Worm (Caenorhabditis elegans) whole organism, L1 larva: ENCODE results near the gene Y25C1A.14.
"Not testable (repeated sequence)": the region's sequence is repeated elsewhere in the genome, so short reads cannot be mapped to it uniquely, and the experiment has no call there.

Experiments used
- C04F5.9 ChIP-seq: sonication (generic microtip); optimal IDR thresholded peaks from 2 replicates; lab custom pipeline; 2016; ENCODE audit warnings: missing genetic modification characterization, missing compliant biosample characterization
- aha-1 ChIP-seq: fragments of 150-350 bp; optimal IDR thresholded peaks from 2 replicates; lab custom pipeline; 2014; ENCODE audit warnings: missing biosample characterization, missing genetic modification characterization
- alr-1 ChIP-seq: fragments of 200-800 bp; sonication (Bioruptor generic); optimal IDR thresholded peaks from 2 replicates; lab custom pipeline; 2018; ENCODE audit warnings: borderline replicate concordance, mild to moderate bottlenecking, missing genetic modification characterization, missing compliant biosample characterization
- ama-1 ChIP-seq: fragments of 150-350 bp; optimal IDR thresholded peaks from 2 replicates; lab custom pipeline; 2014
- ceh-63 ChIP-seq: fragments of 200-800 bp; sonication (Bioruptor generic); optimal IDR thresholded peaks from 2 replicates; lab custom pipeline; 2018; ENCODE audit warnings: mild to moderate bottlenecking, missing genetic modification characterization, missing compliant biosample characterization
- ceh-82 ChIP-seq, 3 experiments: fragments of 150-350 bp in 1 of 3; sonication (generic microtip) in 2 of 3; optimal IDR thresholded peaks; 2 replicates each; lab custom pipeline; 2014 to 2017; ENCODE audit warnings: missing biosample characterization in 3 of 3, missing genetic modification characterization in 3 of 3
- ceh-88 ChIP-seq: fragments of 200-800 bp; sonication (Bioruptor generic); IDR thresholded peaks from 2 replicates; pipeline ENCODE4 v1.3.6; 2022; ENCODE audit warnings: missing genetic modification characterization, missing compliant biosample characterization
- ces-1 ChIP-seq: fragments of 150-350 bp; optimal IDR thresholded peaks from 2 replicates; lab custom pipeline; 2014; ENCODE audit warnings: missing biosample characterization, missing genetic modification reagents, missing genetic modification characterization
- dpl-1 ChIP-seq, 3 experiments: fragments of 150-350 bp in 2 of 3; sonication (generic microtip) in 1 of 3; optimal IDR thresholded peaks; 2 replicates each; lab custom pipeline; 2014 to 2017; ENCODE audit warnings: missing biosample characterization in 3 of 3, missing genetic modification characterization in 3 of 3, missing genetic modification reagents in 3 of 3
- dsc-1 ChIP-seq: sonication (generic microtip); optimal IDR thresholded peaks from 2 replicates; lab custom pipeline; 2016; ENCODE audit warnings: mild to moderate bottlenecking, missing genetic modification characterization, missing compliant biosample characterization
- efl-1 ChIP-seq, 4 experiments: fragments of 150-350 bp; optimal IDR thresholded peaks in 3 of 4; peaks in 1 of 4; 1 replicate in 1 of 4; 2 replicates in 3 of 4; lab custom pipeline; 2014; ENCODE audit warnings: missing biosample characterization in 2 of 4, missing genetic modification characterization in 2 of 4, missing genetic modification reagents in 2 of 4
- efl-3 ChIP-seq: fragments of 200-800 bp; sonication (Bioruptor generic); optimal IDR thresholded peaks from 2 replicates; lab custom pipeline; 2018; ENCODE audit warnings: mild to moderate bottlenecking, missing genetic modification characterization, missing compliant biosample characterization
- egl-13 ChIP-seq: sonication (generic microtip); optimal IDR thresholded peaks from 2 replicates; lab custom pipeline; 2016; ENCODE audit warnings: missing genotype, missing genetic modification reagents, missing genetic modification characterization, missing compliant biosample characterization
- egl-27 ChIP-seq, 2 experiments: fragments of 150-350 bp in 1 of 2; sonication (generic microtip); optimal IDR thresholded peaks; 3 replicates each; lab custom pipeline; 2017 to 2018; ENCODE audit warnings: missing biosample characterization in 2 of 2, missing genetic modification characterization in 2 of 2, missing genetic modification reagents in 2 of 2
- elt-3 ChIP-seq, 6 experiments: fragments of 150-350 bp in 1 of 6; sonication (generic microtip); optimal IDR thresholded peaks; 2 replicates each; lab custom pipeline; 2017 to 2018; ENCODE audit warnings: missing biosample characterization in 6 of 6, missing genetic modification characterization in 6 of 6, inconsistent platforms in 1 of 6
- fkh-4 ChIP-seq: sonication (generic microtip); optimal IDR thresholded peaks from 2 replicates; lab custom pipeline; 2016; ENCODE audit warnings: missing compliant biosample characterization, missing genetic modification characterization, borderline replicate concordance
- fkh-8 ChIP-seq: sonication (generic microtip); optimal IDR thresholded peaks from 2 replicates; lab custom pipeline; 2016; ENCODE audit warnings: mild to moderate bottlenecking, missing genetic modification characterization, missing compliant biosample characterization
- fos-1 ChIP-seq: fragments of 150-350 bp; optimal IDR thresholded peaks from 2 replicates; lab custom pipeline; 2014; ENCODE audit warnings: missing biosample characterization, missing genetic modification characterization
- grh-1 ChIP-seq: fragments of 200-800 bp; sonication (Bioruptor generic); IDR thresholded peaks from 2 replicates; pipeline ENCODE4 v1.3.6; 2022; ENCODE audit warnings: missing genetic modification reagents, missing genetic modification characterization, missing compliant biosample characterization
- hlh-17 ChIP-seq: fragments of 200-800 bp; sonication (Bioruptor generic); optimal IDR thresholded peaks from 2 replicates; lab custom pipeline; 2018; ENCODE audit warnings: missing genetic modification characterization, mild to moderate bottlenecking, missing compliant biosample characterization, moderate library complexity, borderline replicate concordance
- hlh-4 ChIP-seq: sonication (generic microtip); optimal IDR thresholded peaks from 2 replicates; lab custom pipeline; 2016; ENCODE audit warnings: mild to moderate bottlenecking, missing genetic modification characterization, missing compliant biosample characterization
- hpl-2 ChIP-seq: fragments of 150-350 bp; optimal IDR thresholded peaks from 2 replicates; lab custom pipeline; 2014; ENCODE audit warnings: missing biosample characterization, missing genetic modification reagents, missing genetic modification characterization
- irx-1 ChIP-seq: sonication (generic microtip); optimal IDR thresholded peaks from 2 replicates; lab custom pipeline; 2016; ENCODE audit warnings: missing genetic modification characterization, missing compliant biosample characterization
- jun-1 ChIP-seq: fragments of 150-350 bp; optimal IDR thresholded peaks from 2 replicates; lab custom pipeline; 2014; ENCODE audit warnings: missing biosample characterization, missing genetic modification reagents, missing genetic modification characterization
- lin-14 ChIP-seq: fragments of 200-800 bp; sonication (Bioruptor generic); optimal IDR thresholded peaks from 2 replicates; lab custom pipeline; 2018; ENCODE audit warnings: mild to moderate bottlenecking, missing genetic modification characterization, moderate library complexity, missing compliant biosample characterization
- lsy-2 ChIP-seq, 2 experiments: fragments of 150-350 bp; optimal IDR thresholded peaks; 2 replicates each; lab custom pipeline; 2014; ENCODE audit warnings: missing biosample characterization in 2 of 2, missing genetic modification characterization in 2 of 2
- mab-9 ChIP-seq: fragments of 200-800 bp; sonication (Bioruptor generic); IDR thresholded peaks from 2 replicates; pipeline ENCODE4 v1.3.6; 2022; ENCODE audit warnings: missing genetic modification reagents, missing genetic modification characterization, missing compliant biosample characterization
- mep-1 ChIP-seq: fragments of 150-350 bp; optimal IDR thresholded peaks from 2 replicates; lab custom pipeline; 2014; ENCODE audit warnings: missing biosample characterization, missing genetic modification characterization
- nhr-28 ChIP-seq: fragments of 150-350 bp; optimal IDR thresholded peaks from 2 replicates; lab custom pipeline; 2014; ENCODE audit warnings: missing biosample characterization, missing genetic modification characterization
- nhr-84 ChIP-seq: sonication (generic microtip); optimal IDR thresholded peaks from 2 replicates; lab custom pipeline; 2017; ENCODE audit warnings: missing biosample characterization, missing genetic modification characterization
- pag-3 ChIP-seq: sonication (generic microtip); optimal IDR thresholded peaks from 2 replicates; lab custom pipeline; 2017; ENCODE audit warnings: missing genetic modification characterization, mild to moderate bottlenecking, missing compliant biosample characterization, antibody characterized with exemption, borderline replicate concordance; ENCODE audit not compliant: insufficient read depth
- pax-3 ChIP-seq: fragments of 200-800 bp; sonication (Bioruptor generic); optimal IDR thresholded peaks from 2 replicates; lab custom pipeline; 2018; ENCODE audit warnings: mild to moderate bottlenecking, missing genetic modification characterization, moderate library complexity, missing compliant biosample characterization
- snpc-4 ChIP-seq: fragments of 150-350 bp; optimal IDR thresholded peaks from 2 replicates; lab custom pipeline; 2014; ENCODE audit warnings: missing biosample characterization, missing genetic modification characterization
- sox-4 ChIP-seq: sonication (generic microtip); optimal IDR thresholded peaks from 2 replicates; lab custom pipeline; 2016; ENCODE audit warnings: missing genetic modification characterization, missing compliant biosample characterization
- sup-37 ChIP-seq: fragments of 200-800 bp; sonication (Bioruptor generic); optimal IDR thresholded peaks from 2 replicates; lab custom pipeline; 2018; ENCODE audit warnings: mild to moderate bottlenecking, missing genetic modification characterization, missing compliant biosample characterization
- tbx-2 ChIP-seq: sonication (generic microtip); optimal IDR thresholded peaks from 2 replicates; lab custom pipeline; 2016; ENCODE audit warnings: missing genetic modification characterization, missing compliant biosample characterization
- unc-130 ChIP-seq: fragments of 150-350 bp; optimal IDR thresholded peaks from 2 replicates; lab custom pipeline; 2017; ENCODE audit warnings: missing biosample characterization, missing genetic modification characterization, inconsistent platforms
- unc-62 ChIP-seq: fragments of 150-350 bp; optimal IDR thresholded peaks from 2 replicates; lab custom pipeline; 2014; ENCODE audit warnings: missing biosample characterization, missing genetic modification reagents, missing genetic modification characterization
- unc-86 ChIP-seq: sonication (generic microtip); optimal IDR thresholded peaks from 2 replicates; lab custom pipeline; 2016; ENCODE audit warnings: missing genetic modification characterization, missing compliant biosample characterization
- unc-98 ChIP-seq: fragments of 200-800 bp; sonication (Bioruptor generic); IDR thresholded peaks from 2 replicates; pipeline ENCODE4 v1.3.6; 2022; ENCODE audit warnings: missing genetic modification characterization, missing compliant biosample characterization
- vab-15 ChIP-seq: sonication (generic microtip); optimal IDR thresholded peaks from 2 replicates; lab custom pipeline; 2017; ENCODE audit warnings: missing genotype, mild to moderate bottlenecking, missing genetic modification characterization, missing compliant biosample characterization
- xbp-1 ChIP-seq: sonication (generic microtip); optimal IDR thresholded peaks from 2 replicates; lab custom pipeline; 2016; ENCODE audit warnings: missing genetic modification characterization, missing compliant biosample characterization
- zag-1 ChIP-seq: fragments of 150-350 bp; optimal IDR thresholded peaks from 2 replicates; lab custom pipeline; 2014; ENCODE audit warnings: missing biosample characterization, missing genetic modification characterization
- zip-4 ChIP-seq: fragments of 200-800 bp; sonication (Bioruptor generic); optimal IDR thresholded peaks from 2 replicates; lab custom pipeline; 2018; ENCODE audit warnings: mild to moderate bottlenecking, missing genetic modification characterization, moderate library complexity, missing compliant biosample characterization

Gene Y25C1A.14

ce11 chrII:3129007-3129406 lies 32.2 kb upstream of the Y25C1A.14 start, which contains the start of gene chil-24 (continued):
- TF ChIP-seq unc-130 = no peak
- TF ChIP-seq unc-86 (tag; lab: Kevin White, UChicago) = no peak
- no peak for TF ChIP-seq ama-1
- no peak for TF ChIP-seq dsc-1 (tag; lab: Kevin White, UChicago)
- TF ChIP-seq ceh-88 = no peak
- no peak for TF ChIP-seq unc-98 (GFP tag; lab: Robert Waterston, UW)
- no peak for TF ChIP-seq lin-14 (GFP tag; lab: Kevin White, UChicago)
- no peak for TF ChIP-seq grh-1 (GFP tag; lab: Robert Waterston, UW)
- no peak for TF ChIP-seq egl-27 (tag; optimal IDR thresholded peaks at IDR 0.05; lab: Kevin White, UChicago)
- TF ChIP-seq fkh-8 = no peak
- TF ChIP-seq pag-3 (tag; lab: Kevin White, UChicago) = no peak
- no peak for TF ChIP-seq sup-37 (GFP tag; lab: Kevin White, UChicago)
- TF ChIP-seq hlh-17 (GFP tag; lab: Kevin White, UChicago) = no peak
- no peak for TF ChIP-seq fos-1
- no peak for TF ChIP-seq alr-1 (tag; lab: Kevin White, UChicago)
- TF ChIP-seq elt-3 (tag; optimal IDR thresholded peaks at IDR 0.05; lab: Kevin White, UChicago) = no peak
- peak; percentile 33 for TF ChIP-seq mep-1 (tag; lab: Kevin White, UChicago)
- no peak for TF ChIP-seq aha-1 (tag; lab: Kevin White, UChicago)
- TF ChIP-seq nhr-84 (tag; lab: Kevin White, UChicago) = no peak
- TF ChIP-seq irx-1 = no peak

ce11 chrII:3126741-3127140 lies 30.0 kb upstream of the Y25C1A.14 start, which contains the start of gene ins-31:
Gene ins-31, plus strand, starts transcription at chrII:3127041.
- TF ChIP-seq egl-13; snpc-4 (tag; lab: Kevin White, UChicago); zip-4 (GFP tag; lab: Kevin White, UChicago): not testable (repeated sequence)

- TF ChIP-seq C04F5.9 (tag; lab: Kevin White, UChicago) = no peak
Measured at ce11 chrII:3126341-3126740, 29.6 kb upstream of the Y25C1A.14 start, which contains the start of gene ins-19. Gene ins-19, minus strand, starts transcription at chrII:3126441.

ce11 chrII:3123206-3123605 lies 26.4 kb upstream of the Y25C1A.14 start, which contains the start of gene srh-71:
Gene srh-71, plus strand, starts transcription at chrII:3123506.
- no peak for TF ChIP-seq hlh-4 (tag; lab: Kevin White, UChicago)
- no peak for TF ChIP-seq nhr-28 (tag; lab: Kevin White, UChicago)
- no peak for TF ChIP-seq xbp-1 (tag; lab: Kevin White, UChicago)
- TF ChIP-seq irx-1 = no peak
- TF ChIP-seq lin-14 (GFP tag; lab: Kevin White, UChicago) = no peak
- TF ChIP-seq, all 84 proteins: peak for 0

- TF ChIP-seq ceh-82 (tag; optimal IDR thresholded peaks at IDR 0.05; lab: Kevin White, UChicago) = peak in 1 of 3 experiments; percentile 19
- peak; percentile 51 to 67 for TF ChIP-seq efl-1 (optimal IDR thresholded peaks at IDR 0.05; lab: Kevin White, UChicago)
- TF ChIP-seq efl-1 (GFP tag; optimal IDR thresholded peaks at IDR 0.05 in 1 of 2; lab: Kevin White, UChicago) = peak in 1 of 2 experiments; percentile 45
- no peak for TF ChIP-seq pag-3 (tag; lab: Kevin White, UChicago)
- no peak for TF ChIP-seq sup-37 (GFP tag; lab: Kevin White, UChicago)
- TF ChIP-seq hlh-4 (tag; lab: Kevin White, UChicago) = no peak
- no peak for TF ChIP-seq sox-4
- TF ChIP-seq pax-3 (tag; lab: Kevin White, UChicago) = no peak
- TF ChIP-seq fkh-4 (tag; lab: Kevin White, UChicago) = no peak
- no peak for TF ChIP-seq mab-9 (GFP tag; lab: Robert Waterston, UW)
- TF ChIP-seq vab-15 = no peak
- TF ChIP-seq lsy-2 (tag; optimal IDR thresholded peaks at IDR 0.05; lab: Kevin White, UChicago) = peak in 1 of 2 experiments; percentile 40
- no peak for TF ChIP-seq ces-1 (GFP tag; lab: Kevin White, UChicago)
- no peak for TF ChIP-seq zag-1 (tag; lab: Kevin White, UChicago)
- no peak for TF ChIP-seq unc-62
- TF ChIP-seq ceh-63 (GFP tag; lab: Kevin White, UChicago) = no peak
- TF ChIP-seq dpl-1 (GFP tag; optimal IDR thresholded peaks at IDR 0.05; lab: Kevin White, UChicago) = peak; percentile 17 to 51 (median 18)
- no peak for TF ChIP-seq efl-3 (GFP tag; lab: Kevin White, UChicago)
- no peak for TF ChIP-seq jun-1 (tag; lab: Kevin White, UChicago)
- TF ChIP-seq tbx-2 (tag; lab: Kevin White, UChicago) = peak; percentile 37
- TF ChIP-seq hpl-2 = no peak
Measured at ce11 chrII:3118907-3119382, 22.2 kb upstream of the Y25C1A.14 start, which contains the start of gene T10D4.6. Gene T10D4.6, plus strand, starts transcription at chrII:3119332.
